Fruit fly (Drosophila melanogaster) S2 (cell line): Measurements from ENCODE around the gene r2d2.

Experiments used
- CG8478 ChIP-seq: fragments of >200 bp; optimal IDR thresholded peaks from 2 replicates; lab custom pipeline; 2018
- CTCF ChIP-seq, 2 experiments: fragments of >200 bp; optimal IDR thresholded peaks; 2 replicates each; lab custom pipeline; 2018

- no peak for TF ChIP-seq CTCF (optimal IDR thresholded peaks at IDR 0.05; lab: Kevin White, UChicago)
- no peak for TF ChIP-seq CG8478 (lab: Kevin White, UChicago)
These were observed 51.7 kb downstream of the r2d2 start for dm6 chr2L:7851609-7852008.
